Fruit fly (Drosophila melanogaster) whole organism, wandering third instar larva: Measurements from ENCODE around the gene CG9396.

Experiments
- Jra ChIP-seq: sonication (Bioruptor generic); optimal IDR thresholded peaks from 2 replicates; lab custom pipeline; 2016; ENCODE audit warnings: missing biosample characterization, missing genetic modification characterization
- brk ChIP-seq: fragments of 200-800 bp; sonication (Bioruptor generic); optimal IDR thresholded peaks from 2 replicates; lab custom pipeline; 2016; ENCODE audit warnings: missing biosample characterization, mild to moderate bottlenecking, missing genetic modification characterization

Gene CG9396

DNA sequence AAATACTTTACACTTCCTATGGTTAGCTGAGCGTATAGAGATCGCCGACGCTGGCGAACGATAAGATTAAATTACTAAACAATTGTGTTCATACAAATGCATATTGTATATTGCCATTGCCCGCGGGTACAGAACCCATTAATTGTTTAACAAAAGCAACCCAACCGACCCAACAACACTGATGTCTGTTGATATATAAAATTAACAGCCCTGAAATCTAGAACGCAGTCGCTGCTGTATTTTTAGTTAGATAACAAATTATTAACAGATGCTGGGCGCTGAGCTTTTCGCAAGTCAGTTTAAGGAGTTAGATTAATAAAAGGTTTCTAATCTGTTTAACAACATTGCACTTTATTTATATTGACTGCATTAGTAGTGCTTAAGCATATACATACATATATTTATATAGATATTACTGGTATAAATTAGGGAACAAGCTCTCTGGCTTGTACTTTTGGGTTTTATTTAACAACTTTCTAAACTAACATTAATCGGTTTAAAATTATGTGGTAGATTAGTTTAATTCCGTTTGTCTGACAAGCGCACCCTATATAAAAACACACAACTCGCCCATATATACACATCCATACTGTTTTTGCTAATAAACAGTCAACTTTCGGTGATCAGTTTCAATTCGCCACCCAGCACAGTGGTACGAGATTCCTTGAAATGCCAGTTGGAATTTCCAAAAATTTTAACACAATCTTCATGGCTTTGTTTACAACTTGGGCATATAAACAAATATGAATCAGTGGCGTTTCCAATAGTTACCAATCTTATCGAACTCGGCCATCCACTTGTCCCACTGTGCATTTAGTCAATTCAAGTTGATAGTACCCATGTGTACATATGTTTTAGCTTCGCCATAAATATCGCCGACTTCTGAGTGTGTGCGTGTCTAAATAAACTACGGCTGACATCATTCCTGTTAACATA lies 43.2 kb downstream of the CG9396 start (continued):
- TF ChIP-seq Jra (GFP tag; lab: Kevin White, UChicago) (peak; percentile 88), brk (GFP tag; lab: Kevin White, UChicago) (peak; percentile 87)
